Worm (Caenorhabditis elegans) whole organism, late embryonic: ENCODE results near the gene grl-21.

Source experiments
- K02D7.2 ChIP-seq: sonication (generic microtip); optimal IDR thresholded peaks from 2 replicates; lab custom pipeline; 2017; ENCODE audit warnings: mild to moderate bottlenecking, missing genetic modification characterization, missing compliant biosample characterization
- K09A11.1 ChIP-seq: sonication (generic microtip); optimal IDR thresholded peaks from 2 replicates; lab custom pipeline; 2017; ENCODE audit warnings: antibody characterized with exemption, mild to moderate bottlenecking, missing genetic modification characterization, missing compliant biosample characterization; ENCODE audit not compliant: insufficient read depth
- ceh-18 ChIP-seq: sonication (generic microtip); optimal IDR thresholded peaks from 2 replicates; lab custom pipeline; 2016; ENCODE audit warnings: missing genetic modification characterization, missing compliant biosample characterization
- ceh-22 ChIP-seq: sonication (generic microtip); optimal IDR thresholded peaks from 2 replicates; lab custom pipeline; 2017; ENCODE audit warnings: missing biosample characterization, missing genetic modification characterization
- ceh-24 ChIP-seq: sonication (generic microtip); optimal IDR thresholded peaks from 2 replicates; lab custom pipeline; 2016; ENCODE audit warnings: mild to moderate bottlenecking, missing genetic modification characterization, missing compliant biosample characterization
- ceh-30 ChIP-seq: fragments of 150-350 bp; optimal IDR thresholded peaks from 2 replicates; lab custom pipeline; 2014; ENCODE audit warnings: missing biosample characterization, missing genetic modification characterization
- ceh-45 ChIP-seq: fragments of 200-800 bp; sonication (Bioruptor generic); IDR thresholded peaks from 2 replicates; pipeline ENCODE4 v1.3.6; 2022; ENCODE audit warnings: missing genetic modification reagents, missing genetic modification characterization, missing compliant biosample characterization
- ceh-48 ChIP-seq: sonication (generic microtip); optimal IDR thresholded peaks from 2 replicates; lab custom pipeline; 2016; ENCODE audit warnings: missing genetic modification characterization, inconsistent platforms, missing compliant biosample characterization
- ceh-9 ChIP-seq: sonication (generic microtip); optimal IDR thresholded peaks from 2 replicates; lab custom pipeline; 2016; ENCODE audit warnings: mild to moderate bottlenecking, missing genetic modification characterization, inconsistent platforms, missing compliant biosample characterization
- dmd-4 ChIP-seq: sonication (generic microtip); optimal IDR thresholded peaks from 2 replicates; lab custom pipeline; 2016; ENCODE audit warnings: borderline replicate concordance, missing genetic modification characterization, missing compliant biosample characterization
- dve-1 ChIP-seq: sonication (generic microtip); optimal IDR thresholded peaks from 2 replicates; lab custom pipeline; 2017; ENCODE audit warnings: antibody characterized with exemption, mild to moderate bottlenecking, missing genetic modification characterization, missing compliant biosample characterization
- elt-2 ChIP-seq: sonication (generic microtip); optimal IDR thresholded peaks from 2 replicates; lab custom pipeline; 2016; ENCODE audit warnings: missing genetic modification reagents, missing genetic modification characterization, missing compliant biosample characterization
- elt-4 ChIP-seq: sonication (generic microtip); optimal IDR thresholded peaks from 2 replicates; lab custom pipeline; 2016; ENCODE audit warnings: missing genetic modification characterization, missing compliant biosample characterization
- ets-4 ChIP-seq: sonication (generic microtip); optimal IDR thresholded peaks from 2 replicates; lab custom pipeline; 2016; ENCODE audit warnings: missing genetic modification characterization, missing compliant biosample characterization
- fax-1 ChIP-seq: sonication (generic microtip); optimal IDR thresholded peaks from 2 replicates; lab custom pipeline; 2016; ENCODE audit warnings: missing genotype, missing genetic modification characterization, missing compliant biosample characterization
- hlh-13 ChIP-seq: fragments of 200-800 bp; sonication (Bioruptor generic); optimal IDR thresholded peaks from 2 replicates; lab custom pipeline; 2018; ENCODE audit warnings: mild to moderate bottlenecking, missing genetic modification characterization, missing compliant biosample characterization
- hlh-6 ChIP-seq: sonication (generic microtip); optimal IDR thresholded peaks from 2 replicates; lab custom pipeline; 2016; ENCODE audit warnings: missing genotype, missing genetic modification characterization, missing compliant biosample characterization
- lim-6 ChIP-seq: sonication (generic microtip); optimal IDR thresholded peaks from 2 replicates; lab custom pipeline; 2016; ENCODE audit warnings: missing genetic modification characterization, missing compliant biosample characterization
- madf-2 ChIP-seq: sonication (generic microtip); optimal IDR thresholded peaks from 2 replicates; lab custom pipeline; 2017; ENCODE audit warnings: missing genetic modification characterization, missing compliant biosample characterization
- mec-3 ChIP-seq: sonication (generic microtip); optimal IDR thresholded peaks from 2 replicates; lab custom pipeline; 2016; ENCODE audit warnings: borderline replicate concordance, missing genetic modification characterization, missing compliant biosample characterization
- nfya-1 ChIP-seq: sonication (generic microtip); optimal IDR thresholded peaks from 2 replicates; lab custom pipeline; 2017; ENCODE audit warnings: missing genetic modification characterization, mild to moderate bottlenecking, missing compliant biosample characterization, antibody characterized with exemption, moderate library complexity
- npax-4 ChIP-seq: sonication (generic microtip); optimal IDR thresholded peaks from 2 replicates; lab custom pipeline; 2016; ENCODE audit warnings: missing genetic modification characterization, missing compliant biosample characterization
- odd-2 ChIP-seq: sonication (generic microtip); optimal IDR thresholded peaks from 2 replicates; lab custom pipeline; 2017; ENCODE audit warnings: antibody characterized with exemption, mild to moderate bottlenecking, missing genetic modification characterization, missing compliant biosample characterization
- pat-9 ChIP-seq: fragments of 200-800 bp; sonication (Bioruptor generic); optimal IDR thresholded peaks from 2 replicates; lab custom pipeline; 2018; ENCODE audit warnings: mild to moderate bottlenecking, missing genetic modification characterization, moderate library complexity, missing compliant biosample characterization
- pha-2 ChIP-seq: sonication (generic microtip); optimal IDR thresholded peaks from 2 replicates; lab custom pipeline; 2017; ENCODE audit warnings: mild to moderate bottlenecking, missing genetic modification characterization, missing compliant biosample characterization
- pqm-1 ChIP-seq: sonication (generic microtip); optimal IDR thresholded peaks from 2 replicates; lab custom pipeline; 2016; ENCODE audit warnings: missing genetic modification characterization, missing compliant biosample characterization
- ref-2 ChIP-seq: sonication (generic microtip); optimal IDR thresholded peaks from 2 replicates; lab custom pipeline; 2016; ENCODE audit warnings: missing genetic modification characterization, missing compliant biosample characterization
- sdc-2 ChIP-seq: sonication (generic microtip); optimal IDR thresholded peaks from 2 replicates; lab custom pipeline; 2016; ENCODE audit warnings: missing genotype, missing genetic modification characterization, missing compliant biosample characterization
- syd-9 ChIP-seq: sonication (generic microtip); optimal IDR thresholded peaks from 2 replicates; lab custom pipeline; 2016; ENCODE audit warnings: mild to moderate bottlenecking, missing genetic modification characterization, moderate library complexity, missing compliant biosample characterization
- tbx-2 ChIP-seq: sonication (generic microtip); optimal IDR thresholded peaks from 2 replicates; lab custom pipeline; 2016; ENCODE audit warnings: missing genetic modification characterization, missing compliant biosample characterization
- ttx-3 ChIP-seq: sonication (generic microtip); optimal IDR thresholded peaks from 2 replicates; lab custom pipeline; 2016; ENCODE audit warnings: missing genetic modification reagents, missing genetic modification characterization, missing compliant biosample characterization
- unc-55 ChIP-seq: sonication (generic microtip); optimal IDR thresholded peaks from 2 replicates; lab custom pipeline; 2017; ENCODE audit warnings: missing biosample characterization, missing genetic modification reagents, missing genetic modification characterization
- unc-86 ChIP-seq: sonication (generic microtip); optimal IDR thresholded peaks from 2 replicates; lab custom pipeline; 2016; ENCODE audit warnings: missing genetic modification characterization, missing compliant biosample characterization
- zip-5 ChIP-seq: sonication (generic microtip); optimal IDR thresholded peaks from 2 replicates; lab custom pipeline; 2016; ENCODE audit warnings: missing genetic modification characterization, missing compliant biosample characterization

The grl-21 gene

ce11 chrIV:10734527-10735436 is 2.5 kb upstream of the grl-21 start, which contains the start of the genes orc-5 and cyb-1 (continued):
- no peak for TF ChIP-seq ets-4 (tag; lab: Kevin White, UChicago)

ce11 chrIV:10738328-10738727 is 1.1 kb downstream of the grl-21 start, which contains the start of gene ssp-34:
Gene ssp-34 (minus strand): TSS chrIV:10738602.
- TF ChIP-seq syd-9 (tag; lab: Kevin White, UChicago) (no peak), K09A11.1 (tag; lab: Kevin White, UChicago) (no peak), ref-2 (tag; lab: Kevin White, UChicago) (no peak), lim-6 (no peak)

- no peak for TF ChIP-seq tbx-2
- TF ChIP-seq ceh-22 (tag; lab: Kevin White, UChicago) = no peak
- no peak for TF ChIP-seq elt-4 (tag; lab: Kevin White, UChicago)
- no peak for TF ChIP-seq pha-2
- no peak for TF ChIP-seq pqm-1 (tag; lab: Kevin White, UChicago)
- no peak for TF ChIP-seq ceh-30
- no peak for TF ChIP-seq hlh-13 (GFP tag; lab: Kevin White, UChicago)
- TF ChIP-seq ceh-45 (GFP tag; lab: Robert Waterston, UW) = no peak
- TF ChIP-seq odd-2 (tag; lab: Kevin White, UChicago) = no peak
- no peak for TF ChIP-seq elt-2
- TF ChIP-seq dve-1 = no peak
- no peak for TF ChIP-seq hlh-6 (tag; lab: Kevin White, UChicago)
- no peak for TF ChIP-seq npax-4 (tag; lab: Kevin White, UChicago)
- no peak for TF ChIP-seq ceh-18
- TF ChIP-seq madf-2 (tag; lab: Kevin White, UChicago) = no peak
- TF ChIP-seq dmd-4 (tag; lab: Kevin White, UChicago) = no peak
Observed at ce11 chrIV:10744475-10744874, 7.2 kb downstream of the grl-21 start, which contains the start of gene T25B9.3. Gene T25B9.3 (plus strand): TSS chrIV:10744775.

- TF ChIP-seq syd-9 (tag; lab: Kevin White, UChicago) (no peak), K02D7.2 (tag; lab: Kevin White, UChicago) (no peak), ceh-24 (tag; lab: Kevin White, UChicago) (no peak), unc-55 (GFP tag; lab: Kevin White, UChicago) (no peak), ets-4 (tag; lab: Kevin White, UChicago) (no peak), ceh-48 (tag; lab: Kevin White, UChicago) (no peak), odd-2 (tag; lab: Kevin White, UChicago) (no peak), sdc-2 (tag; lab: Kevin White, UChicago) (no peak), zip-5 (tag; lab: Kevin White, UChicago) (no peak), mec-3 (tag; lab: Kevin White, UChicago) (no peak), nfya-1 (tag; lab: Kevin White, UChicago) (no peak), ttx-3 (tag; lab: Kevin White, UChicago) (no peak), fax-1 (no peak), ceh-9 (no peak), pat-9 (tag; lab: Kevin White, UChicago) (no peak), dve-1 (no peak), unc-86 (no peak)
- TF ChIP-seq, all 69 proteins: peak for 0
Observed at ce11 chrIV:10745332-10745731, 8.1 kb downstream of the grl-21 start.
